Fruit fly (Drosophila melanogaster) whole organism, pupa: ENCODE results near the gene Aatf.

Experiments
- CG10348 ChIP-seq: fragments of 200-800 bp; sonication (Bioruptor generic); IDR thresholded peaks from 2 replicates; pipeline ENCODE4 v1.3.6; 2022; ENCODE audit warnings: missing biosample characterization, missing genetic modification characterization
- CG12605 ChIP-seq: fragments of 200-800 bp; sonication (Bioruptor generic); IDR thresholded peaks from 2 replicates; pipeline ENCODE4 v1.3.6; 2022; ENCODE audit warnings: missing biosample characterization, missing genetic modification characterization
- CG13204 ChIP-seq: fragments of 200-800 bp; sonication (Bioruptor generic); optimal IDR thresholded peaks from 2 replicates; lab custom pipeline; 2018; ENCODE audit warnings: missing biosample characterization, mild to moderate bottlenecking, missing genetic modification characterization, moderate library complexity
- CG14655 ChIP-seq: fragments of 200-800 bp; sonication (Bioruptor generic); optimal IDR thresholded peaks from 3 replicates; lab custom pipeline; 2017; ENCODE audit warnings: mild to moderate bottlenecking, missing biosample characterization, missing genetic modification reagents, missing genetic modification characterization
- CG15710 ChIP-seq: fragments of 200-800 bp; sonication (Bioruptor generic); optimal IDR thresholded peaks from 2 replicates; lab custom pipeline; 2018; ENCODE audit warnings: missing biosample characterization, mild to moderate bottlenecking, missing genetic modification characterization, moderate library complexity
- CG17806 ChIP-seq: fragments of 200-800 bp; sonication (Bioruptor generic); optimal IDR thresholded peaks from 2 replicates; lab custom pipeline; 2018; ENCODE audit warnings: missing biosample characterization, mild to moderate bottlenecking, missing genetic modification characterization, moderate library complexity
- CG32121 ChIP-seq: fragments of 200-800 bp; sonication (Bioruptor generic); IDR thresholded peaks from 2 replicates; pipeline ENCODE4 v1.3.6; 2022; ENCODE audit warnings: missing biosample characterization, missing genetic modification characterization
- CG34367 ChIP-seq: fragments of 200-800 bp; sonication (Bioruptor generic); optimal IDR thresholded peaks from 2 replicates; lab custom pipeline; 2018; ENCODE audit warnings: missing biosample characterization, mild to moderate bottlenecking, missing genetic modification characterization
- CG4496 ChIP-seq: fragments of 200-800 bp; sonication (Bioruptor generic); IDR thresholded peaks from 3 replicates; pipeline ENCODE4 v1.3.6; 2022; ENCODE audit warnings: missing biosample characterization, missing genetic modification characterization
- CG8159 ChIP-seq: fragments of 200-800 bp; sonication (Bioruptor generic); optimal IDR thresholded peaks from 3 replicates; lab custom pipeline; 2018; ENCODE audit warnings: missing biosample characterization, mild to moderate bottlenecking, missing genetic modification characterization, moderate library complexity
- CG8301 ChIP-seq: fragments of 200-800 bp; sonication (Bioruptor generic); optimal IDR thresholded peaks from 2 replicates; lab custom pipeline; 2018; ENCODE audit warnings: missing biosample characterization, mild to moderate bottlenecking, missing genetic modification characterization
- CG9948 ChIP-seq: fragments of 200-800 bp; sonication (Bioruptor generic); optimal IDR thresholded peaks from 2 replicates; lab custom pipeline; 2018; ENCODE audit warnings: missing biosample characterization, mild to moderate bottlenecking, missing genetic modification characterization, moderate library complexity
- D1 ChIP-seq: fragments of 200-800 bp; sonication (Bioruptor generic); optimal IDR thresholded peaks from 2 replicates; lab custom pipeline; 2018; ENCODE audit warnings: missing biosample characterization, mild to moderate bottlenecking, missing genetic modification characterization, moderate library complexity
- EcR ChIP-seq: fragments of 200-800 bp; sonication (Bioruptor generic); optimal IDR thresholded peaks from 3 replicates; lab custom pipeline; 2019; ENCODE audit warnings: missing biosample characterization, missing genetic modification characterization, mild to moderate bottlenecking, moderate library complexity, missing genetic modification reagents
- Ets98B ChIP-seq: fragments of 200-800 bp; sonication (Bioruptor generic); IDR thresholded peaks from 2 replicates; pipeline ENCODE4 v1.3.6; 2022; ENCODE audit warnings: missing biosample characterization, missing genetic modification characterization
- Pif1A ChIP-seq: fragments of 200-800 bp; sonication (Bioruptor generic); optimal IDR thresholded peaks from 3 replicates; lab custom pipeline; 2016; ENCODE audit warnings: missing biosample characterization, missing genetic modification characterization
- Pif1B ChIP-seq: fragments of 200-800 bp; sonication (Bioruptor generic); optimal IDR thresholded peaks from 3 replicates; lab custom pipeline; 2016; ENCODE audit warnings: missing biosample characterization, missing genetic modification characterization
- Snoo ChIP-seq: fragments of 200-800 bp; sonication (Bioruptor generic); optimal IDR thresholded peaks from 3 replicates; lab custom pipeline; 2017; ENCODE audit warnings: missing biosample characterization, mild to moderate bottlenecking, missing genetic modification characterization, inconsistent platforms
- fd96Ca ChIP-seq: fragments of 200-800 bp; sonication (Bioruptor generic); IDR thresholded peaks from 3 replicates; pipeline ENCODE4 v1.3.6; 2022; ENCODE audit warnings: missing biosample characterization, missing genetic modification characterization
- gl ChIP-seq: fragments of 200-800 bp; sonication (Bioruptor generic); optimal IDR thresholded peaks from 2 replicates; lab custom pipeline; 2018; ENCODE audit warnings: missing biosample characterization, mild to moderate bottlenecking, missing genetic modification characterization
- rn ChIP-seq: fragments of 200-800 bp; sonication (Bioruptor generic); IDR thresholded peaks from 2 replicates; pipeline ENCODE4 v1.3.6; 2022; ENCODE audit warnings: missing biosample characterization, missing genetic modification characterization

Aatf gene

dm6 chr2L:6696229-6696628 lies 21.2 kb upstream of the Aatf start:
- TF ChIP-seq Snoo, result no peak
- TF ChIP-seq CG8301, result no peak
- no peak for TF ChIP-seq CG34367
- TF ChIP-seq Pif1B (GFP tag; lab: Kevin White, UChicago), result no peak
- no peak for TF ChIP-seq CG9948 (tag; lab: Kevin White, UChicago)
- TF ChIP-seq gl (tag; lab: Kevin White, UChicago), result no peak
- no peak for TF ChIP-seq CG17806
- no peak for TF ChIP-seq CG32121 (GFP tag; lab: Robert Waterston, UW)
- no peak for TF ChIP-seq fd96Ca (GFP tag; lab: Robert Waterston, UW)
- TF ChIP-seq CG10348 (GFP tag; lab: Robert Waterston, UW), result no peak
- no peak for TF ChIP-seq Pif1A (GFP tag; lab: Kevin White, UChicago)
- TF ChIP-seq CG12605 (GFP tag; lab: Robert Waterston, UW), result no peak
- TF ChIP-seq CG4496 (GFP tag; lab: Robert Waterston, UW), result no peak
- no peak for TF ChIP-seq EcR (GFP tag; lab: Kevin White, UChicago)
- no peak for TF ChIP-seq D1 (tag; lab: Kevin White, UChicago)

- TF ChIP-seq CG12605 (GFP tag; lab: Robert Waterston, UW), result peak; percentile 78
- no peak for TF ChIP-seq EcR (GFP tag; lab: Kevin White, UChicago)
- peak; percentile 65 for TF ChIP-seq Pif1A (GFP tag; lab: Kevin White, UChicago)
- peak; percentile 55 for TF ChIP-seq CG34367
- TF ChIP-seq CG8159, result peak; percentile 62
- TF ChIP-seq gl (tag; lab: Kevin White, UChicago), result no peak
- peak; percentile 89 for TF ChIP-seq CG32121 (GFP tag; lab: Robert Waterston, UW)
- TF ChIP-seq CG14655 (GFP tag; lab: Kevin White, UChicago), result peak; percentile 62
- TF ChIP-seq Snoo, result peak; percentile 55
- peak; percentile 83; the same call in 2 of the 3 replicates for TF ChIP-seq fd96Ca (GFP tag; lab: Robert Waterston, UW)
- TF ChIP-seq Pif1B (GFP tag; lab: Kevin White, UChicago), result peak; percentile 64
- peak; percentile 66 for TF ChIP-seq CG8301
- no peak for TF ChIP-seq CG10348 (GFP tag; lab: Robert Waterston, UW)
- no peak for TF ChIP-seq D1 (tag; lab: Kevin White, UChicago)
- TF ChIP-seq Ets98B (GFP tag; lab: Robert Waterston, UW), result peak; percentile 83
- TF ChIP-seq CG13204 (GFP tag; lab: Kevin White, UChicago), result no peak
- peak; percentile 55 for TF ChIP-seq CG9948 (tag; lab: Kevin White, UChicago)
- TF ChIP-seq CG15710 (tag; lab: Kevin White, UChicago), result peak; percentile 57
- TF ChIP-seq CG17806, result peak; percentile 60
- peak; percentile 89 for TF ChIP-seq CG4496 (GFP tag; lab: Robert Waterston, UW)
- TF ChIP-seq rn (GFP tag; lab: Robert Waterston, UW), result peak; percentile 65
- TF ChIP-seq, all 21 proteins: peak for 16
These were observed 19.0 kb upstream of the Aatf start for dm6 chr2L:6698387-6698786.

dm6 chr2L:6700742-6701141 lies 16.7 kb upstream of the Aatf start:
- TF ChIP-seq CG10348 (GFP tag; lab: Robert Waterston, UW) (no peak), CG32121 (GFP tag; lab: Robert Waterston, UW) (no peak), CG14655 (GFP tag; lab: Kevin White, UChicago) (no peak), CG12605 (GFP tag; lab: Robert Waterston, UW) (no peak), Snoo (no peak), D1 (tag; lab: Kevin White, UChicago) (no peak), rn (GFP tag; lab: Robert Waterston, UW) (no peak), Ets98B (GFP tag; lab: Robert Waterston, UW) (no peak), CG4496 (GFP tag; lab: Robert Waterston, UW) (no peak), CG17806 (no peak), CG15710 (tag; lab: Kevin White, UChicago) (no peak), CG34367 (no peak), gl (tag; lab: Kevin White, UChicago) (no peak), EcR (GFP tag; lab: Kevin White, UChicago) (no peak), CG9948 (tag; lab: Kevin White, UChicago) (no peak), fd96Ca (GFP tag; lab: Robert Waterston, UW) (no peak), CG13204 (GFP tag; lab: Kevin White, UChicago) (no peak)

dm6 chr2L:6701409-6702199 lies 15.8 kb upstream of the Aatf start:
- peak; percentile 0 for TF ChIP-seq CG34367
- TF ChIP-seq CG15710 (tag; lab: Kevin White, UChicago), result peak; percentile 46
- TF ChIP-seq Pif1A (GFP tag; lab: Kevin White, UChicago), result peak; percentile 32
- peak; percentile 41 for TF ChIP-seq CG9948 (tag; lab: Kevin White, UChicago)
- no peak for TF ChIP-seq rn (GFP tag; lab: Robert Waterston, UW)
- TF ChIP-seq CG4496 (GFP tag; lab: Robert Waterston, UW), result no peak
- no peak for TF ChIP-seq CG12605 (GFP tag; lab: Robert Waterston, UW)
- TF ChIP-seq D1 (tag; lab: Kevin White, UChicago), result no peak
- TF ChIP-seq EcR (GFP tag; lab: Kevin White, UChicago), result peak; percentile 55
- peak; percentile 62 for TF ChIP-seq CG8159
- peak; percentile 39 for TF ChIP-seq Pif1B (GFP tag; lab: Kevin White, UChicago)
- peak; percentile 34 for TF ChIP-seq CG17806
- TF ChIP-seq CG8301, result no peak
- no peak for TF ChIP-seq CG32121 (GFP tag; lab: Robert Waterston, UW)
- peak; percentile 16 for TF ChIP-seq CG13204 (GFP tag; lab: Kevin White, UChicago)

dm6 chr2L:6705081-6705480 lies 12.3 kb upstream of the Aatf start:
- TF ChIP-seq CG9948 (tag; lab: Kevin White, UChicago) (no peak), fd96Ca (GFP tag; lab: Robert Waterston, UW) (0 out of 3 replicates have a peak, but pooled peaks have one; percentile 18), CG4496 (GFP tag; lab: Robert Waterston, UW) (peak; percentile 55; the same call in 1 of the 3 replicates), Ets98B (GFP tag; lab: Robert Waterston, UW) (peak; percentile 14; the same call in 1 of the 2 replicates)
